Worm (Caenorhabditis elegans) whole organism, L3 larva: ENCODE results near the gene str-243.

Experiments used
- mdl-1 ChIP-seq: fragments of 150-350 bp; optimal IDR thresholded peaks from 2 replicates; lab custom pipeline; 2014; ENCODE audit warnings: missing biosample characterization, missing genetic modification characterization
- nhr-12 ChIP-seq: fragments of 150-350 bp; optimal IDR thresholded peaks from 2 replicates; lab custom pipeline; 2014; ENCODE audit warnings: missing biosample characterization, missing genetic modification characterization
- nhr-237 ChIP-seq: fragments of 150-350 bp; optimal IDR thresholded peaks from 2 replicates; lab custom pipeline; 2014; ENCODE audit warnings: missing biosample characterization, missing genetic modification characterization
- unc-62 ChIP-seq: fragments of 150-350 bp; sonication (generic microtip); optimal IDR thresholded peaks from 4 replicates; lab custom pipeline; 2014; ENCODE audit warnings: missing biosample characterization, missing genetic modification reagents, missing genetic modification characterization
- ztf-11 ChIP-seq: fragments of 150-350 bp; optimal IDR thresholded peaks from 2 replicates; lab custom pipeline; 2014; ENCODE audit warnings: missing biosample characterization, missing genetic modification characterization
- ztf-4 ChIP-seq: fragments of 150-350 bp; optimal IDR thresholded peaks from 2 replicates; lab custom pipeline; 2014; ENCODE audit warnings: missing biosample characterization, missing genetic modification characterization

- TF ChIP-seq ztf-11 (tag; lab: Kevin White, UChicago), result no peak
- no peak for TF ChIP-seq unc-62
- no peak for TF ChIP-seq nhr-237 (tag; lab: Kevin White, UChicago)
- TF ChIP-seq mdl-1 (tag; lab: Kevin White, UChicago), result no peak
- no peak for TF ChIP-seq nhr-12 (tag; lab: Kevin White, UChicago)
- TF ChIP-seq ztf-4 (tag; lab: Kevin White, UChicago), result no peak
Measured at ce11 chrV:1499140-1499539, 23.4 kb upstream of the str-243 start, which contains the start of gene sru-27.
